Fruit fly (Drosophila melanogaster) whole organism, embryonic: Measurements from ENCODE around the gene haf.

Experiments
- B-H1 ChIP-seq: fragments of 200-800 bp; sonication (Bioruptor generic); IDR thresholded peaks from 3 replicates; pipeline ENCODE4 v1.3.6; 2022; ENCODE audit warnings: missing biosample characterization, missing genetic modification characterization
- CG10274 ChIP-seq: fragments of 200-800 bp; sonication (Bioruptor generic); optimal IDR thresholded peaks from 3 replicates; lab custom pipeline; 2017; ENCODE audit warnings: missing biosample characterization, mild to moderate bottlenecking, missing genetic modification characterization
- CG10543 ChIP-seq: fragments of 200-800 bp; sonication (Bioruptor generic); optimal IDR thresholded peaks from 3 replicates; lab custom pipeline; 2017; ENCODE audit warnings: missing biosample characterization, mild to moderate bottlenecking, missing genetic modification characterization, moderate library complexity
- CG10565 ChIP-seq: fragments of 200-800 bp; sonication (Bioruptor generic); optimal IDR thresholded peaks from 3 replicates; lab custom pipeline; 2016; ENCODE audit warnings: missing biosample characterization, mild to moderate bottlenecking, missing genetic modification characterization
- CG11504 ChIP-seq: fragments of 200-800 bp; sonication (Bioruptor generic); optimal IDR thresholded peaks from 3 replicates; lab custom pipeline; 2019; ENCODE audit warnings: missing biosample characterization, mild to moderate bottlenecking, missing genetic modification characterization, moderate library complexity
- CG11696 ChIP-seq: fragments of 200-800 bp; sonication (Bioruptor generic); IDR thresholded peaks from 2 replicates; pipeline ENCODE4 v1.3.6; 2022; ENCODE audit warnings: missing biosample characterization, missing genetic modification characterization
- CG12104 ChIP-seq: fragments of 200-800 bp; sonication (Bioruptor generic); optimal IDR thresholded peaks from 3 replicates; lab custom pipeline; 2016; ENCODE audit warnings: missing biosample characterization, missing genetic modification characterization
- CG1233 ChIP-seq: fragments of 200-800 bp; sonication (Bioruptor generic); optimal IDR thresholded peaks from 4 replicates; lab custom pipeline; 2018; ENCODE audit warnings: missing biosample characterization, mild to moderate bottlenecking, missing genetic modification characterization
- CG13624 ChIP-seq: fragments of 200-800 bp; sonication (Bioruptor generic); optimal IDR thresholded peaks from 2 replicates; lab custom pipeline; 2016; ENCODE audit warnings: missing biosample characterization, missing genetic modification characterization
- CG14667 ChIP-seq: fragments of 200-800 bp; sonication (Bioruptor generic); IDR thresholded peaks from 2 replicates; pipeline ENCODE4 v1.3.6; 2022; ENCODE audit warnings: missing biosample characterization, missing genetic modification characterization
- CG15073 ChIP-seq: fragments of 200-800 bp; sonication (Bioruptor generic); optimal IDR thresholded peaks from 2 replicates; lab custom pipeline; 2016; ENCODE audit warnings: missing biosample characterization, missing genetic modification characterization
- CG1529 ChIP-seq: fragments of 200-800 bp; sonication (Bioruptor generic); optimal IDR thresholded peaks from 3 replicates; lab custom pipeline; 2018; ENCODE audit warnings: missing biosample characterization, missing genetic modification characterization
- CG17568 ChIP-seq: fragments of 200-800 bp; sonication (Bioruptor generic); optimal IDR thresholded peaks from 2 replicates; lab custom pipeline; 2018; ENCODE audit warnings: missing biosample characterization, mild to moderate bottlenecking, missing genetic modification characterization, moderate library complexity
- CG2129 ChIP-seq: fragments of 200-800 bp; sonication (Bioruptor generic); IDR thresholded peaks from 2 replicates; pipeline ENCODE4 v1.3.6; 2022; ENCODE audit warnings: missing biosample characterization, missing genetic modification characterization; ENCODE audit not compliant: partially characterized antibody
- CG33213 ChIP-seq: fragments of 200-800 bp; sonication (Bioruptor generic); optimal IDR thresholded peaks from 3 replicates; lab custom pipeline; 2016; ENCODE audit warnings: missing biosample characterization, missing genetic modification characterization
- CG3847 ChIP-seq: fragments of 200-800 bp; sonication (Bioruptor generic); IDR thresholded peaks from 2 replicates; pipeline ENCODE4 v1.3.6; 2022; ENCODE audit warnings: missing biosample characterization, missing genetic modification characterization
- CG4854 ChIP-seq: fragments of 200-800 bp; sonication (Bioruptor generic); optimal IDR thresholded peaks from 2 replicates; lab custom pipeline; 2016; ENCODE audit warnings: missing biosample characterization, missing genetic modification characterization, inconsistent platforms
- CG5180 ChIP-seq: fragments of 200-800 bp; sonication (Bioruptor generic); optimal IDR thresholded peaks from 3 replicates; lab custom pipeline; 2017; ENCODE audit warnings: missing biosample characterization, missing genetic modification characterization, mild to moderate bottlenecking, moderate library complexity, missing genetic modification reagents
- CG5953 ChIP-seq: fragments of 200-800 bp; sonication (Bioruptor generic); IDR thresholded peaks from 2 replicates; pipeline ENCODE4 v1.3.6; 2022; ENCODE audit warnings: missing biosample characterization, missing genetic modification characterization
- CG6272 ChIP-seq: fragments of 200-800 bp; sonication (Bioruptor generic); IDR thresholded peaks from 2 replicates; pipeline ENCODE4 v1.3.6; 2022; ENCODE audit warnings: missing biosample characterization, missing genetic modification characterization
- CG7839 ChIP-seq: fragments of 200-800 bp; sonication (Bioruptor generic); optimal IDR thresholded peaks from 3 replicates; lab custom pipeline; 2018; ENCODE audit warnings: missing biosample characterization, mild to moderate bottlenecking, missing genetic modification characterization, moderate library complexity
- CG9797 ChIP-seq: fragments of 200-800 bp; sonication (Bioruptor generic); optimal IDR thresholded peaks from 3 replicates; lab custom pipeline; 2018; ENCODE audit warnings: missing biosample characterization, mild to moderate bottlenecking, missing genetic modification characterization
- D19A ChIP-seq: fragments of 200-800 bp; optimal IDR thresholded peaks from 3 replicates; lab custom pipeline; 2019; ENCODE audit warnings: missing biosample characterization, mild to moderate bottlenecking, missing genetic modification characterization, moderate library complexity
- H2.0 ChIP-seq: fragments of 200-800 bp; sonication (Bioruptor generic); IDR thresholded peaks from 2 replicates; pipeline ENCODE4 v1.3.6; 2022; ENCODE audit warnings: missing biosample characterization, missing genetic modification characterization
- HLH3B ChIP-seq: fragments of 200-800 bp; sonication (Bioruptor generic); IDR thresholded peaks from 2 replicates; pipeline ENCODE4 v1.3.6; 2022; ENCODE audit warnings: missing biosample characterization, missing genetic modification characterization
- Hey ChIP-seq: fragments of 200-800 bp; sonication (Bioruptor generic); optimal IDR thresholded peaks from 3 replicates; lab custom pipeline; 2018; ENCODE audit warnings: missing biosample characterization, mild to moderate bottlenecking, missing genetic modification characterization
- Jarid2 ChIP-seq: fragments of 200-800 bp; sonication (Bioruptor generic); optimal IDR thresholded peaks from 3 replicates; lab custom pipeline; 2017; ENCODE audit warnings: mild to moderate bottlenecking, missing biosample characterization, missing genetic modification reagents, missing genetic modification characterization
- Lim3 ChIP-seq: fragments of 200-800 bp; sonication (Bioruptor generic); IDR thresholded peaks from 2 replicates; pipeline ENCODE4 v1.3.6; 2022; ENCODE audit warnings: missing biosample characterization, missing genetic modification characterization
- Neu2 ChIP-seq: fragments of 200-800 bp; sonication (Bioruptor generic); optimal IDR thresholded peaks from 3 replicates; lab custom pipeline; 2016; ENCODE audit warnings: missing biosample characterization, missing genetic modification characterization, borderline replicate concordance
- Ravus ChIP-seq: fragments of 200-800 bp; sonication (Bioruptor generic); IDR thresholded peaks from 2 replicates; pipeline ENCODE4 v1.3.6; 2022; ENCODE audit warnings: missing biosample characterization, missing genetic modification characterization
- Sry-β ChIP-seq: fragments of 200-800 bp; sonication (Bioruptor generic); optimal IDR thresholded peaks from 2 replicates; lab custom pipeline; 2018; ENCODE audit warnings: missing biosample characterization, mild to moderate bottlenecking, missing genetic modification characterization, moderate library complexity
- Ssrp ChIP-seq: fragments of 200-800 bp; sonication (Bioruptor generic); optimal IDR thresholded peaks from 2 replicates; lab custom pipeline; 2018; ENCODE audit warnings: missing biosample characterization, mild to moderate bottlenecking, missing genetic modification characterization, moderate library complexity
- Trl ChIP-seq, 3 experiments: fragments of >200 bp in 2 of 3; fragments of 200-800 bp in 1 of 3; sonication (Bioruptor generic) in 1 of 3; optimal IDR thresholded peaks; 2 replicates in 1 of 3; 3 replicates in 2 of 3; lab custom pipeline; 2016 to 2017; ENCODE audit warnings: missing biosample characterization in 1 of 3, missing genetic modification characterization in 1 of 3
- ap ChIP-seq: fragments of 200-800 bp; sonication (Bioruptor generic); IDR thresholded peaks from 2 replicates; pipeline ENCODE4 v1.3.6; 2022; ENCODE audit warnings: missing biosample characterization, missing genetic modification characterization
- ash1 ChIP-seq: fragments of 200-800 bp; sonication (Bioruptor generic); optimal IDR thresholded peaks from 2 replicates; lab custom pipeline; 2018; ENCODE audit warnings: missing biosample characterization, mild to moderate bottlenecking, missing genetic modification characterization
- az2 ChIP-seq: fragments of 200-800 bp; sonication (Bioruptor generic); optimal IDR thresholded peaks from 3 replicates; lab custom pipeline; 2016; ENCODE audit warnings: missing biosample characterization, missing genetic modification characterization
- bbx ChIP-seq: fragments of 200-800 bp; sonication (Bioruptor generic); IDR thresholded peaks from 2 replicates; pipeline ENCODE4 v1.3.6; 2022; ENCODE audit warnings: missing biosample characterization, missing genetic modification characterization; ENCODE audit not compliant: partially characterized antibody
- caup ChIP-seq: fragments of 200-800 bp; sonication (Bioruptor generic); optimal IDR thresholded peaks from 3 replicates; lab custom pipeline; 2017; ENCODE audit warnings: missing biosample characterization, mild to moderate bottlenecking, missing genetic modification characterization, moderate library complexity; ENCODE audit not compliant: severe bottlenecking
- ci ChIP-seq: fragments of 200-800 bp; sonication (Bioruptor generic); IDR thresholded peaks from 3 replicates; pipeline ENCODE4 v1.3.6; 2022; ENCODE audit warnings: missing biosample characterization, missing genetic modification characterization
- dati ChIP-seq: fragments of 200-800 bp; sonication (Bioruptor generic); IDR thresholded peaks from 2 replicates; pipeline ENCODE4 v1.3.6; 2022; ENCODE audit warnings: missing biosample characterization, missing genetic modification characterization
- ems ChIP-seq: fragments of 200-800 bp; sonication (Bioruptor generic); optimal IDR thresholded peaks from 3 replicates; lab custom pipeline; 2016; ENCODE audit warnings: missing biosample characterization, missing genetic modification characterization
- exex ChIP-seq: fragments of 200-800 bp; sonication (Bioruptor generic); optimal IDR thresholded peaks from 4 replicates; lab custom pipeline; 2018; ENCODE audit warnings: missing biosample characterization, mild to moderate bottlenecking, missing genetic modification characterization, moderate library complexity
- fd64A ChIP-seq: fragments of 200-800 bp; sonication (Bioruptor generic); optimal IDR thresholded peaks from 3 replicates; lab custom pipeline; 2018; ENCODE audit warnings: missing biosample characterization, mild to moderate bottlenecking, missing genetic modification characterization
- fd96Cb ChIP-seq: fragments of 200-800 bp; sonication (Bioruptor generic); optimal IDR thresholded peaks from 2 replicates; lab custom pipeline; 2018; ENCODE audit warnings: missing biosample characterization, mild to moderate bottlenecking, missing genetic modification characterization, moderate library complexity
- ftz-f1 ChIP-seq: fragments of 200-800 bp; sonication (Bioruptor generic); optimal IDR thresholded peaks from 2 replicates; lab custom pipeline; 2016; ENCODE audit warnings: missing biosample characterization, missing genetic modification characterization
- pan ChIP-seq, 4 experiments: fragments of >200 bp in 3 of 4; fragments of 200-800 bp in 1 of 4; sonication (Bioruptor generic) in 1 of 4; optimal IDR thresholded peaks in 3 of 4; IDR thresholded peaks in 1 of 4; 2 replicates each; pipeline versions ENCODE4 v1.3.6 to Lab custom; 2017 to 2022; ENCODE audit warnings: missing biosample characterization in 2 of 4, missing genetic modification characterization in 2 of 4, mixed read lengths in 1 of 4
- pho ChIP-seq: fragments of 200-800 bp; sonication (Bioruptor generic); optimal IDR thresholded peaks from 2 replicates; lab custom pipeline; 2016; ENCODE audit warnings: missing biosample characterization, missing genetic modification characterization
- sr ChIP-seq: fragments of 200-800 bp; sonication (Bioruptor generic); IDR thresholded peaks from 3 replicates; pipeline ENCODE4 v1.3.6; 2022; ENCODE audit warnings: missing biosample characterization, missing genetic modification characterization
- stc ChIP-seq: fragments of 200-800 bp; sonication (Bioruptor generic); IDR thresholded peaks from 2 replicates; pipeline ENCODE4 v1.3.6; 2022; ENCODE audit warnings: missing biosample characterization, missing genetic modification characterization
- twi ChIP-seq: fragments of 200-800 bp; optimal IDR thresholded peaks from 2 replicates; lab custom pipeline; 2019; ENCODE audit warnings: missing biosample characterization, mild to moderate bottlenecking, missing genetic modification characterization, moderate library complexity

haf gene

DNA sequence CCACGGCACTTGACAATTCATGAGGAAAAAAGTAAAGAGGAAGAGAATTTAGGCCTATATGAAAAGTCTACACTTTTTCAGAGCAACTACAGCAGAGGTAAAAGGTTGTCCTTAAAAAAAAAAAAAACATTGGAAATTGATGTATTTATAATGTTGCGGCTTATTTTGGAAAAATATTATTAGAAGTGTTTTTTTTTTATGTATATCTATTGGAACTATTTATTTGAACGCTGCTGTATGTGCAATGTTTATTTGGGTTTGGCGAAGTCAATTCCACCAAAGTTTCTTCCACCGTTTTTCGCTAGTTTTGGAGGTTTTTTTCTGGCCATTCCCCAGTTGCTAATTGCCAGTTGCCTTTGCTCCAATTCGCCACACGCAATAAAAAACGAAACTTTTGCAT lies 100.9 kb downstream of the haf start (continued):
- TF ChIP-seq CG6272 (GFP tag; lab: Robert Waterston, UW) (no peak), CG5953 (GFP tag; lab: Robert Waterston, UW) (0 out of 2 replicates have a peak, but pooled peaks have one; percentile 46), Neu2 (GFP tag; lab: Kevin White, UChicago) (no peak), Ravus (GFP tag; lab: Robert Waterston, UW) (no peak), Hey (tag; lab: Kevin White, UChicago) (no peak), twi (tag; lab: Kevin White, UChicago) (no peak), Ssrp (peak; percentile 35), ems (GFP tag; lab: Kevin White, UChicago) (no peak), Jarid2 (no peak), CG10565 (GFP tag; lab: Kevin White, UChicago) (no peak), CG1529 (GFP tag; lab: Kevin White, UChicago) (no peak), CG17568 (GFP tag; lab: Kevin White, UChicago) (no peak), caup (no peak), exex (tag; lab: Kevin White, UChicago) (no peak), ftz-f1 (GFP tag; lab: Kevin White, UChicago) (no peak), ash1 (no peak), CG2129 (GFP tag; lab: Robert Waterston, UW) (no peak), dati (no peak), ci (GFP tag; lab: Robert Waterston, UW) (no peak), fd96Cb (tag; lab: Kevin White, UChicago) (no peak), Sry-β (GFP tag; lab: Kevin White, UChicago) (no peak), CG3847 (GFP tag; lab: Robert Waterston, UW) (peak; percentile 55), stc (GFP tag; lab: Robert Waterston, UW) (no peak), CG1233 (GFP tag; lab: Kevin White, UChicago) (no peak), pan (optimal IDR thresholded peaks at IDR 0.05; lab: Kevin White, UChicago) (no peak), pan (GFP tag; optimal IDR thresholded peaks at IDR 0.05 in 1 of 2, IDR thresholded peaks at IDR 0.05 in 1 of 2) (peak in 1 of 2 experiments; percentile 57), CG4854 (GFP tag; lab: Kevin White, UChicago) (no peak), ap (GFP tag; lab: Robert Waterston, UW) (peak; percentile 23; the same call in 1 of the 2 replicates), CG10543 (GFP tag; lab: Kevin White, UChicago) (no peak), H2.0 (GFP tag; lab: Robert Waterston, UW) (peak; percentile 24; the same call in 1 of the 2 replicates), Lim3 (GFP tag; lab: Robert Waterston, UW) (no peak), Trl (optimal IDR thresholded peaks at IDR 0.05; lab: Kevin White, UChicago) (no peak), Trl (GFP tag; optimal IDR thresholded peaks at IDR 0.05; lab: Kevin White, UChicago) (no peak), CG11696 (GFP tag; lab: Robert Waterston, UW) (peak; percentile 80), B-H1 (GFP tag; lab: Robert Waterston, UW) (peak; percentile 17; the same call in 1 of the 3 replicates), CG9797 (no peak), CG12104 (GFP tag; lab: Kevin White, UChicago) (peak; percentile 6), HLH3B (peak; percentile 52; the same call in 1 of the 2 replicates), CG11504 (tag; lab: Kevin White, UChicago) (peak; percentile 54), az2 (GFP tag; lab: Kevin White, UChicago) (peak; percentile 43), pho (GFP tag; lab: Kevin White, UChicago) (no peak), CG7839 (tag; lab: Kevin White, UChicago) (peak; percentile 41), CG10274 (GFP tag; lab: Kevin White, UChicago) (peak; percentile 21), D19A (no peak), fd64A (GFP tag; lab: Kevin White, UChicago) (no peak), CG5180 (GFP tag; lab: Kevin White, UChicago) (peak; percentile 2), CG15073 (GFP tag; lab: Kevin White, UChicago) (no peak), sr (GFP tag; lab: Robert Waterston, UW) (no peak), CG33213 (no peak), bbx (no peak), CG13624 (GFP tag; lab: Kevin White, UChicago) (no peak), CG14667 (GFP tag; lab: Robert Waterston, UW) (no peak)
